Worm (Caenorhabditis elegans) whole organism, late embryonic: ENCODE data around the gene srsx-11.

Experiments used
- C08G9.2 ChIP-seq: sonication (generic microtip); optimal IDR thresholded peaks from 2 replicates; lab custom pipeline; 2016; ENCODE audit warnings: mild to moderate bottlenecking, missing genetic modification characterization, moderate library complexity, missing compliant biosample characterization
- F13H6.1 ChIP-seq: sonication (generic microtip); optimal IDR thresholded peaks from 2 replicates; lab custom pipeline; 2016; ENCODE audit warnings: missing genetic modification characterization, missing compliant biosample characterization
- K02D7.2 ChIP-seq: sonication (generic microtip); optimal IDR thresholded peaks from 2 replicates; lab custom pipeline; 2017; ENCODE audit warnings: mild to moderate bottlenecking, missing genetic modification characterization, missing compliant biosample characterization
- K09A11.1 ChIP-seq: sonication (generic microtip); optimal IDR thresholded peaks from 2 replicates; lab custom pipeline; 2017; ENCODE audit warnings: antibody characterized with exemption, mild to moderate bottlenecking, missing genetic modification characterization, missing compliant biosample characterization; ENCODE audit not compliant: insufficient read depth
- ama-1 ChIP-seq: fragments of 150-350 bp; optimal IDR thresholded peaks from 2 replicates; lab custom pipeline; 2014
- ceh-14 ChIP-seq: sonication (generic microtip); optimal IDR thresholded peaks from 2 replicates; lab custom pipeline; 2016; ENCODE audit warnings: missing genotype, missing genetic modification characterization, missing compliant biosample characterization
- ceh-18 ChIP-seq: sonication (generic microtip); optimal IDR thresholded peaks from 2 replicates; lab custom pipeline; 2016; ENCODE audit warnings: missing genetic modification characterization, missing compliant biosample characterization
- ceh-19 ChIP-seq: fragments of 200-800 bp; sonication (Bioruptor generic); optimal IDR thresholded peaks from 2 replicates; lab custom pipeline; 2018; ENCODE audit warnings: mild to moderate bottlenecking, missing genetic modification characterization, missing compliant biosample characterization
- ceh-2 ChIP-seq: sonication (generic microtip); optimal IDR thresholded peaks from 2 replicates; lab custom pipeline; 2016; ENCODE audit warnings: missing genotype, missing genetic modification characterization, missing compliant biosample characterization
- ceh-30 ChIP-seq: fragments of 150-350 bp; optimal IDR thresholded peaks from 2 replicates; lab custom pipeline; 2014; ENCODE audit warnings: missing biosample characterization, missing genetic modification characterization
- ceh-31 ChIP-seq: sonication (generic microtip); optimal IDR thresholded peaks from 2 replicates; lab custom pipeline; 2016; ENCODE audit warnings: missing genetic modification characterization, missing compliant biosample characterization
- ceh-45 ChIP-seq: fragments of 200-800 bp; sonication (Bioruptor generic); IDR thresholded peaks from 2 replicates; pipeline ENCODE4 v1.3.6; 2022; ENCODE audit warnings: missing genetic modification reagents, missing genetic modification characterization, missing compliant biosample characterization
- che-1 ChIP-seq: sonication (generic microtip); optimal IDR thresholded peaks from 2 replicates; lab custom pipeline; 2016; ENCODE audit warnings: mild to moderate bottlenecking, missing genetic modification characterization, missing compliant biosample characterization
- dve-1 ChIP-seq: sonication (generic microtip); optimal IDR thresholded peaks from 2 replicates; lab custom pipeline; 2017; ENCODE audit warnings: antibody characterized with exemption, mild to moderate bottlenecking, missing genetic modification characterization, missing compliant biosample characterization
- elt-2 ChIP-seq: sonication (generic microtip); optimal IDR thresholded peaks from 2 replicates; lab custom pipeline; 2016; ENCODE audit warnings: missing genetic modification reagents, missing genetic modification characterization, missing compliant biosample characterization
- ets-4 ChIP-seq: sonication (generic microtip); optimal IDR thresholded peaks from 2 replicates; lab custom pipeline; 2016; ENCODE audit warnings: missing genetic modification characterization, missing compliant biosample characterization
- eyg-1 ChIP-seq: sonication (generic microtip); optimal IDR thresholded peaks from 2 replicates; lab custom pipeline; 2016; ENCODE audit warnings: missing genotype, missing genetic modification characterization, missing compliant biosample characterization
- fkh-6 ChIP-seq: sonication (generic microtip); optimal IDR thresholded peaks from 2 replicates; lab custom pipeline; 2016; ENCODE audit warnings: missing genetic modification characterization, missing compliant biosample characterization
- gmeb-2 ChIP-seq: sonication (generic microtip); optimal IDR thresholded peaks from 2 replicates; lab custom pipeline; 2016; ENCODE audit warnings: missing genetic modification characterization, inconsistent platforms, missing compliant biosample characterization
- hlh-6 ChIP-seq: sonication (generic microtip); optimal IDR thresholded peaks from 2 replicates; lab custom pipeline; 2016; ENCODE audit warnings: missing genotype, missing genetic modification characterization, missing compliant biosample characterization
- lim-6 ChIP-seq: sonication (generic microtip); optimal IDR thresholded peaks from 2 replicates; lab custom pipeline; 2016; ENCODE audit warnings: missing genetic modification characterization, missing compliant biosample characterization
- madf-2 ChIP-seq: sonication (generic microtip); optimal IDR thresholded peaks from 2 replicates; lab custom pipeline; 2017; ENCODE audit warnings: missing genetic modification characterization, missing compliant biosample characterization
- mec-3 ChIP-seq: sonication (generic microtip); optimal IDR thresholded peaks from 2 replicates; lab custom pipeline; 2016; ENCODE audit warnings: borderline replicate concordance, missing genetic modification characterization, missing compliant biosample characterization
- nhr-11 ChIP-seq: fragments of 150-350 bp; optimal IDR thresholded peaks from 2 replicates; lab custom pipeline; 2014; ENCODE audit warnings: missing biosample characterization, missing genetic modification characterization
- nhr-232 ChIP-seq: sonication (generic microtip); optimal IDR thresholded peaks from 2 replicates; lab custom pipeline; 2016; ENCODE audit warnings: missing genetic modification characterization, missing compliant biosample characterization
- pag-3 ChIP-seq: sonication (generic microtip); optimal IDR thresholded peaks from 2 replicates; lab custom pipeline; 2016; ENCODE audit warnings: missing compliant biosample characterization, missing genetic modification characterization, borderline replicate concordance
- pax-1 ChIP-seq: fragments of 150-350 bp; optimal IDR thresholded peaks from 2 replicates; lab custom pipeline; 2014; ENCODE audit warnings: missing biosample characterization, missing genetic modification characterization
- pha-2 ChIP-seq: sonication (generic microtip); optimal IDR thresholded peaks from 2 replicates; lab custom pipeline; 2017; ENCODE audit warnings: mild to moderate bottlenecking, missing genetic modification characterization, missing compliant biosample characterization
- pqm-1 ChIP-seq: sonication (generic microtip); optimal IDR thresholded peaks from 2 replicates; lab custom pipeline; 2016; ENCODE audit warnings: missing genetic modification characterization, missing compliant biosample characterization
- ref-2 ChIP-seq: sonication (generic microtip); optimal IDR thresholded peaks from 2 replicates; lab custom pipeline; 2016; ENCODE audit warnings: missing genetic modification characterization, missing compliant biosample characterization
- rnt-1 ChIP-seq: sonication (generic microtip); optimal IDR thresholded peaks from 2 replicates; lab custom pipeline; 2016; ENCODE audit warnings: missing genetic modification characterization, missing compliant biosample characterization
- sdc-2 ChIP-seq: sonication (generic microtip); optimal IDR thresholded peaks from 2 replicates; lab custom pipeline; 2016; ENCODE audit warnings: missing genotype, missing genetic modification characterization, missing compliant biosample characterization
- syd-9 ChIP-seq: sonication (generic microtip); optimal IDR thresholded peaks from 2 replicates; lab custom pipeline; 2016; ENCODE audit warnings: mild to moderate bottlenecking, missing genetic modification characterization, moderate library complexity, missing compliant biosample characterization
- unc-42 ChIP-seq: sonication (generic microtip); optimal IDR thresholded peaks from 2 replicates; lab custom pipeline; 2016; ENCODE audit warnings: missing genotype, missing genetic modification characterization, missing compliant biosample characterization

srsx-11 gene

DNA sequence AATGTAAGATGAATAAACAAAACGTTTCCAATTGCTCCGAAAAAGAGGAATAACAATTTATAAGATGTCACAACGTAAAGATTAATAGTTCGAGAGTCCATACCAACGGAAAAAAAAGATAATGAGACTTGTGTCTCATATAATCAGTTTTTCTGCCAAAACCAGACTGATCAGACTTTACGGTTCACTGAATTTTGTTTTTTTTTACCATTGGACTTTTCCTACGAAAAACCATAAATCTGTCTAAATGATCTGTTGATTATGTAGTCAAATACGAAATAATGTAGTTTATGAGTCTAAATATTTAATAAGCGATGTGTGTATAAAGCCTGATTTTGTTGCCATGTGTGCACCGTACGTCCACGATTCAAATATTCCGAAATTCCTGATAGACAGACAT lies at the start of gene srsx-11:
srsx-11 (minus strand) TSS at position 101 of the 400 bp plus-strand sequence.
- TF ChIP-seq pha-2 = no peak

DNA sequence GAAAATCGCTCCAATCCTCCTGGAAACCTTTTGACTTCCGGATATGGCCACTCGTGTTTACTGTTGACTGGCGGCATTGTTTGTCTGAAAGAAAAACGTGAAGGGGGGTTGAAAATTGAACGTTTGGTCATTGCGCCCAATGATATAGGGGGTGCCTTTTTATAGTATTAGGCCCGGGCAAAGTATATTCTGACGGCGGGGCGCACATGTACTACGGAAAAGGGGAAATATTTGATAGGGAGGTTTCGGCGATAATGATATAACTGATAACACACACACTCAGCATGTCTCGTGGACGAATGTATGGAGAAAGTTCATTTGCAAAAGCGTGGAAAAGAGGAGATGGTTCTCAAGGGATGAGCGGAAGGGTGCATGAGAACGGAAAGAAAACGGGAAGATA lies 48.7 kb upstream of the srsx-11 start, which contains the start of gene cpt-4:
cpt-4 (minus strand) TSS at position 84 of the 400 bp plus-strand sequence.
- TF ChIP-seq sdc-2 (tag; lab: Kevin White, UChicago) = no peak
- no peak for TF ChIP-seq nhr-11 (tag; lab: Kevin White, UChicago)
- peak; percentile 89 for TF ChIP-seq elt-2

DNA sequence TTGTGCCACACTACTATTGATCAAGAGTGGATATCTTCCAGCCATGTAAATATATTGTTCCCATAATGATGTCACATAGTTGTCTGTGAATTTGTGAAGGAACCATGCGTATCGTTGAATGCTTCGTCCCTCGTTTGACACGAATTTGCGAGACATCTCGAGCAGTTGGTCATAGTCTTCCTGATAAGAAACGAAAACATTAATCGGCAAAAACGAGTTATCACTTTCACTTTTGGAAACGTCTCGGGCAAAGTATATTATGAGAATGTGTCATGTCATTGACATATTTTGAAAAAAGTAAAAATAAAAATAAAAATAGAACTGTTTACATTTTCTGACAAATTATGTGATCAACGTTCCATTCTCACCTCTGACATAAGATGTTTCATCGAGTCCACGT lies 47.5 kb upstream of the srsx-11 start:
- TF ChIP-seq elt-2 (peak; percentile 18), K02D7.2 (tag; lab: Kevin White, UChicago) (no peak), pqm-1 (tag; lab: Kevin White, UChicago) (no peak), pax-1 (tag; lab: Kevin White, UChicago) (no peak), syd-9 (no peak), C08G9.2 (no peak)

DNA sequence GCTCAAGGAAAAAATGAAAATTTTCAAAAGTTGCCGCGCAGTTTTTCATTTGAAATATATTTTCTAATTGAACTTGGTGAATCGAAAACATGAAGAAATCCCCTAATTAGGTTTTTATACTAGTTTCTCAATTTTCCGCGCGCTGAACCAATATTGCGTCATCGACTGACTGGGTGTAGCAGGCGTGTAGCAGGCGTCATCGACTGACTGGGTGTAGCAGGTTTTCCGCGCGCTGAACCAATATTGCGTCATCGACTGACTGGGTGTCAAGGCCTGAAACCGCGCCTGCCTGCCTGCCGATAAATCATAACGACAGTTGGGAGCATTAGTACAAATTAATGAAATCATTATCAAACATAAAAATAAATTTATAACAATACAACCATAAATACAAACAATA lies 44.4 kb upstream of the srsx-11 start:
- TF ChIP-seq elt-2 (peak; percentile 7), ceh-18 (tag; lab: Kevin White, UChicago) (no peak), rnt-1 (tag; lab: Kevin White, UChicago) (no peak), F13H6.1 (no peak), che-1 (tag; lab: Kevin White, UChicago) (no peak)

DNA sequence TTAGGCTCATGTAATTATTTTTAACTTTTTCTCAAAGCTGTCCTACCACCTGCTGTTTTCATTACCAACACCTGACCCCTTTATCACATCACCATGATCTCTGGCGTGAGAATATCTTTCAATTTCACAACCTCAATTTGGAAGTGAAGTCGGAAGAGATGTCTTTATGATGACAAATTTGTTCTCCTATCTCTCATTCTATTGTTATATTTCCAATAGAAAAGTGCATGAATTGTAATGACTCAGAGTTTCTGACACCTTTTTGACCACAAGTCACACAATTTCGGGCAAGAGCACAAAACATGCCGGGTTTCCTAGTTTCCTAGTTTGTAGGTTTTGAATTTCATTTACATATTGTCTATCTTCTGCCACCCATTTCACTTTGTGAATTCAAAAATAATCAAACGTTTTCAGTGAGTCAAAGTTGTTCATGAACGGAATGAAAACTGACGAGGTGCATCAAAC lies 39.9 kb upstream of the srsx-11 start, which contains the start of gene srr-4:
srr-4 (plus strand) TSS at position 415 of the 465 bp plus-strand sequence.
- TF ChIP-seq mec-3 (tag; lab: Kevin White, UChicago) (no peak), ets-4 (no peak)
- TF ChIP-seq, all 69 proteins: peak for 0

DNA sequence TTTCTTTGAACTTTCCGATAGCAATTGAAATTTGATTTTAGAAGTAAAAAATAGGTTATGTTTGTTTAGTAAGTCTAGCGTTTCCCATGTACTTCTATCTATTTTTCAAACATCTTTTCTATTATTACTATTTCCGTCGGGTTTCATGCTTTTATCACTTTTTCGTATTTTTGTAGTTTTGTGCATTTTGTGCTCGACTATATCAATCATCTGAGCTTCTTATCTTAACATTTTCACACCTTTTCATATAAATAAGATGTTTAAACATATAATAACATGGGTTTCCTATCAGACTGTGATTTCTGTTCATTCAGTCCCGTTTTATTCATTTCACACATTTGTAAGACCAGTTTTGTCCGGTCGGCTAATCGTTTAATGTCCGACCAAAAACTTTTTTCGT lies 39.1 kb upstream of the srsx-11 start:
- no peak for TF ChIP-seq che-1 (tag; lab: Kevin White, UChicago)

DNA sequence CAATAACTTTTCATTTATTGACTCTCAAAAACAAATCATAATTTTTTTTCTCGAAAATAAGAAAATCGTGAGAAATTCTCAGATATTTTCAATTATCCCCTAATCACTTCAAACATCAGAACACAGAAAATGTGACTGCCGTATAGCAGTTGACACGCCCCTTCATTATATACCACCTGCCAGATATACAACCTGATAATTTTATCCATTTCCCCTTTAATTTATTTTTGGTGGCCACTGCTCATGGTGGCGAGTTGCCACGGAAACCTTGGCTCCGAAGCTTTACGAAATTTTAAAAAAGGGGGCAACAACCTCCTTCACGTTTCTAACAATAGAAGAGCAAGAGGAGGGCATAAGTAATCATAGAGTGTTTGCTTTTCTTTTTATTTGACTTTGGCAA lies 37.8 kb upstream of the srsx-11 start:
- TF ChIP-seq unc-42 (tag; lab: Kevin White, UChicago) = peak; percentile 29
- peak; percentile 46 for TF ChIP-seq ceh-14 (tag; lab: Kevin White, UChicago)
- no peak for TF ChIP-seq ceh-30 (tag; lab: Kevin White, UChicago)

DNA sequence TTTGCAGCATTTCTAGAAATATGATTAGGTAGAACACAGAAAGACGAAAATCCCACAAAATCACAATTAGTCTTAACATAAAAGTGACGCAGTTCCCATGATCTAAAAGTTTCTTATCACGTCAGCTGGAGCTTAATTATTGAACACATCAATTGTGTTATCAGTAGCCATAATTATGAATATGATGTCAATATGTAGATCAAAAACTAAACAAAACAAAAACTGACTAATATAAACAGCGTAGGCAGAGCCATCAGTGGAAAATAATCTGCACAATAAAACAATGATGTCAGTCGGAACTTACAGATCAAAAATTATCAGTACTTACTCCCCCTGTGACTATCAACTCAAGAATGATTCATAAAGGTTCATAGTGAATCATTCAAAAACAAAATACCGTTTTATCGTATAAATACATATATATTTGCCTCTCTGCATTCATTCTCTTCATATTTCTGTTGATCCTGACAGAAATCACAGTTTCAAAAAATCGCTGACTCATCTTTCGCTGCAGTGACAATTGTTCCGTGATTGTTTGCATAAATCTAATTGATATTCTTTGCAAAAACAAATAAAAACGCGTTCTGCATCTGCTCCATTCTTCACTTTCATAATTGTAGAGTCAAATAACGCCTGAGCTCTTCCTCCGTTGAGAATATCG lies 33.4 kb upstream of the srsx-11 start, which contains the start of gene srr-6:
srr-6 (plus strand) TSS at position 611 of the 661 bp plus-strand sequence.
- TF ChIP-seq elt-2 (peak; percentile 80), dve-1 (tag; lab: Kevin White, UChicago) (no peak)

DNA sequence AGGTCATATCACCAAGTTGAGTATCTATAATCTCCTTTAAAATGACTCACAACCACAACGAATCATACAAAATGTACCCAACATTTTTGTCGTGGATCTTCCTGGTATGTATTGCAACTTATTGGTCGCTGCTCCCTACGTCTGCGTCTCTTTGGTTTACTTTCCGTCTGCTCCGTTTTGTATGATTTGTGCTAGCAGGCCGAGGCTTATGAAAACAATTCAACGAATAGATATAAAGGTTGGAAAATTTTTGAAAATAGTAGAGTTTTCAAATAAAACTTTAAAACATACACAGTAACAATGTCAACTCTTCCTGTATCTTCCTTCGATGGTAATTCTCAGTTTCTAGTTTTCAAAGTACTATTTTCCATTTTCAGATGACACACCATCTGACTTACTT lies 22.4 kb upstream of the srsx-11 start, which contains the start of gene srr-8:
srr-8 (plus strand) TSS at position 301 of the 400 bp plus-strand sequence.
- TF ChIP-seq ceh-2 (tag; lab: Kevin White, UChicago) (no peak), ceh-31 (tag; lab: Kevin White, UChicago) (no peak), hlh-6 (tag; lab: Kevin White, UChicago) (no peak), ets-4 (no peak), eyg-1 (no peak), gmeb-2 (no peak), ref-2 (no peak), nhr-232 (no peak), syd-9 (no peak), ceh-19 (GFP tag; lab: Kevin White, UChicago) (no peak), ama-1 (lab: Kevin White, UChicago) (no peak), pag-3 (tag; lab: Kevin White, UChicago) (no peak), lim-6 (tag; lab: Kevin White, UChicago) (no peak), madf-2 (tag; lab: Kevin White, UChicago) (no peak), ceh-45 (no peak), K09A11.1 (no peak), fkh-6 (no peak)
